Fruit fly (Drosophila melanogaster) whole organism, embryonic: ENCODE data around the gene Zdhhc8.

Experiments used
- Ada2b ChIP-seq: fragments of 200-800 bp; sonication (Bioruptor generic); IDR thresholded peaks from 2 replicates; pipeline ENCODE4 v1.3.6; 2022; ENCODE audit warnings: missing biosample characterization, missing genetic modification characterization
- Bdp1 ChIP-seq: fragments of 200-800 bp; sonication (Bioruptor generic); optimal IDR thresholded peaks from 3 replicates; lab custom pipeline; 2016; ENCODE audit warnings: missing biosample characterization, missing genetic modification characterization
- C15 ChIP-seq: fragments of 200-800 bp; sonication (Bioruptor generic); IDR thresholded peaks from 3 replicates; pipeline ENCODE4 v1.3.6; 2022; ENCODE audit warnings: missing biosample characterization, missing genetic modification characterization
- CG10431 ChIP-seq: fragments of 200-800 bp; sonication (Bioruptor generic); optimal IDR thresholded peaks from 3 replicates; lab custom pipeline; 2018; ENCODE audit warnings: missing biosample characterization, mild to moderate bottlenecking, missing genetic modification characterization
- CG11560 ChIP-seq: fragments of 200-800 bp; sonication (Bioruptor generic); IDR thresholded peaks from 3 replicates; pipeline ENCODE4 v1.3.6; 2022; ENCODE audit warnings: missing biosample characterization, missing genetic modification characterization
- CG11696 ChIP-seq: fragments of 200-800 bp; sonication (Bioruptor generic); IDR thresholded peaks from 2 replicates; pipeline ENCODE4 v1.3.6; 2022; ENCODE audit warnings: missing biosample characterization, missing genetic modification characterization
- CG13894 ChIP-seq: fragments of 200-800 bp; sonication (Bioruptor generic); optimal IDR thresholded peaks from 3 replicates; lab custom pipeline; 2018; ENCODE audit warnings: missing biosample characterization, mild to moderate bottlenecking, missing genetic modification characterization, moderate library complexity
- CG14860 ChIP-seq: fragments of 200-800 bp; sonication (Bioruptor generic); IDR thresholded peaks from 3 replicates; pipeline ENCODE4 v1.3.6; 2022; ENCODE audit warnings: missing biosample characterization, missing genetic modification characterization; ENCODE audit not compliant: partially characterized antibody
- CG15073 ChIP-seq: fragments of 200-800 bp; sonication (Bioruptor generic); optimal IDR thresholded peaks from 2 replicates; lab custom pipeline; 2016; ENCODE audit warnings: missing biosample characterization, missing genetic modification characterization
- CG1603 ChIP-seq: fragments of 200-800 bp; sonication (Bioruptor generic); optimal IDR thresholded peaks from 2 replicates; lab custom pipeline; 2019; ENCODE audit warnings: missing biosample characterization, mild to moderate bottlenecking, missing genetic modification characterization, moderate library complexity
- CG16815 ChIP-seq: fragments of 200-800 bp; sonication (Bioruptor generic); optimal IDR thresholded peaks from 3 replicates; lab custom pipeline; 2017; ENCODE audit warnings: missing biosample characterization, mild to moderate bottlenecking, missing genetic modification characterization
- CG17568 ChIP-seq: fragments of 200-800 bp; sonication (Bioruptor generic); optimal IDR thresholded peaks from 2 replicates; lab custom pipeline; 2018; ENCODE audit warnings: missing biosample characterization, mild to moderate bottlenecking, missing genetic modification characterization, moderate library complexity
- CG1792 ChIP-seq: fragments of 200-800 bp; sonication (Bioruptor generic); optimal IDR thresholded peaks from 2 replicates; lab custom pipeline; 2016; ENCODE audit warnings: missing biosample characterization, missing genetic modification characterization
- CG2116 ChIP-seq: fragments of 200-800 bp; sonication (Bioruptor generic); optimal IDR thresholded peaks from 3 replicates; lab custom pipeline; 2018; ENCODE audit warnings: missing biosample characterization, mild to moderate bottlenecking, missing genetic modification characterization
- CG2199 ChIP-seq: fragments of 200-800 bp; sonication (Bioruptor generic); IDR thresholded peaks from 3 replicates; pipeline ENCODE4 v1.3.6; 2022; ENCODE audit warnings: missing biosample characterization, missing genetic modification characterization
- CG30403 ChIP-seq: fragments of 200-800 bp; sonication (Bioruptor generic); optimal IDR thresholded peaks from 3 replicates; lab custom pipeline; 2016; ENCODE audit warnings: missing biosample characterization, missing genetic modification characterization
- CG33557 ChIP-seq: fragments of 200-800 bp; sonication (Bioruptor generic); optimal IDR thresholded peaks from 2 replicates; lab custom pipeline; 2019; ENCODE audit warnings: missing biosample characterization, mild to moderate bottlenecking, missing genetic modification characterization, moderate library complexity
- CG4617 ChIP-seq: fragments of 200-800 bp; sonication (Bioruptor generic); optimal IDR thresholded peaks from 3 replicates; lab custom pipeline; 2016; ENCODE audit warnings: missing biosample characterization, missing genetic modification characterization, borderline replicate concordance
- CG5953 ChIP-seq: fragments of 200-800 bp; sonication (Bioruptor generic); IDR thresholded peaks from 2 replicates; pipeline ENCODE4 v1.3.6; 2022; ENCODE audit warnings: missing biosample characterization, missing genetic modification characterization
- CG6765 ChIP-seq: fragments of 200-800 bp; sonication (Bioruptor generic); optimal IDR thresholded peaks from 3 replicates; lab custom pipeline; 2017; ENCODE audit warnings: missing biosample characterization, mild to moderate bottlenecking, missing genetic modification characterization
- CG7786 ChIP-seq: fragments of 200-800 bp; sonication (Bioruptor generic); optimal IDR thresholded peaks from 2 replicates; lab custom pipeline; 2016; ENCODE audit warnings: missing biosample characterization, missing genetic modification characterization
- CG7839 ChIP-seq: fragments of 200-800 bp; sonication (Bioruptor generic); optimal IDR thresholded peaks from 3 replicates; lab custom pipeline; 2018; ENCODE audit warnings: missing biosample characterization, mild to moderate bottlenecking, missing genetic modification characterization, moderate library complexity
- CG9437 ChIP-seq: fragments of 200-800 bp; sonication (Bioruptor generic); optimal IDR thresholded peaks from 2 replicates; lab custom pipeline; 2018; ENCODE audit warnings: missing biosample characterization, mild to moderate bottlenecking, missing genetic modification characterization
- CrebB ChIP-seq: fragments of 200-800 bp; sonication (Bioruptor generic); optimal IDR thresholded peaks from 3 replicates; lab custom pipeline; 2018; ENCODE audit warnings: missing biosample characterization, mild to moderate bottlenecking, missing genetic modification characterization
- Dek ChIP-seq: fragments of 200-800 bp; sonication (Bioruptor generic); optimal IDR thresholded peaks from 3 replicates; lab custom pipeline; 2019; ENCODE audit warnings: missing biosample characterization, mild to moderate bottlenecking, missing genetic modification characterization, moderate library complexity
- Dp ChIP-seq: fragments of 200-800 bp; sonication (Bioruptor generic); optimal IDR thresholded peaks from 2 replicates; lab custom pipeline; 2018; ENCODE audit warnings: missing biosample characterization, mild to moderate bottlenecking, missing genetic modification characterization, moderate library complexity
- Hmx ChIP-seq: fragments of 200-800 bp; sonication (Bioruptor generic); optimal IDR thresholded peaks from 2 replicates; lab custom pipeline; 2016; ENCODE audit warnings: missing biosample characterization, missing genetic modification characterization
- Jarid2 ChIP-seq: fragments of 200-800 bp; sonication (Bioruptor generic); optimal IDR thresholded peaks from 3 replicates; lab custom pipeline; 2017; ENCODE audit warnings: mild to moderate bottlenecking, missing biosample characterization, missing genetic modification reagents, missing genetic modification characterization
- MTF-1 ChIP-seq: fragments of 200-800 bp; sonication (Bioruptor generic); optimal IDR thresholded peaks from 2 replicates; lab custom pipeline; 2018; ENCODE audit warnings: missing biosample characterization, mild to moderate bottlenecking, missing genetic modification characterization, borderline replicate concordance
- Max ChIP-seq: fragments of 200-800 bp; sonication (Bioruptor generic); optimal IDR thresholded peaks from 2 replicates; lab custom pipeline; 2016; ENCODE audit warnings: missing biosample characterization, mild to moderate bottlenecking, missing genetic modification characterization
- Meics ChIP-seq: fragments of 200-800 bp; sonication (Bioruptor generic); optimal IDR thresholded peaks from 2 replicates; lab custom pipeline; 2017; ENCODE audit warnings: missing biosample characterization, mild to moderate bottlenecking, missing genetic modification characterization
- Opbp ChIP-seq: fragments of 200-800 bp; sonication (Bioruptor generic); IDR thresholded peaks from 3 replicates; pipeline ENCODE4 v1.3.6; 2022; ENCODE audit warnings: missing biosample characterization, missing genetic modification characterization; ENCODE audit not compliant: partially characterized antibody
- Ptx1 ChIP-seq: fragments of 200-800 bp; sonication (Bioruptor generic); IDR thresholded peaks from 2 replicates; pipeline ENCODE4 v1.3.6; 2022; ENCODE audit warnings: missing biosample characterization, missing genetic modification characterization
- chif ChIP-seq, 2 experiments: fragments of 200-800 bp; sonication (Bioruptor generic); optimal IDR thresholded peaks; 3 replicates each; lab custom pipeline; 2016; ENCODE audit warnings: missing biosample characterization in 2 of 2, missing genetic modification characterization in 2 of 2
- chm ChIP-seq: fragments of 200-800 bp; sonication (Bioruptor generic); IDR thresholded peaks from 2 replicates; pipeline ENCODE4 v1.3.6; 2022; ENCODE audit warnings: missing biosample characterization, missing genetic modification characterization
- ems ChIP-seq: fragments of 200-800 bp; sonication (Bioruptor generic); optimal IDR thresholded peaks from 3 replicates; lab custom pipeline; 2016; ENCODE audit warnings: missing biosample characterization, missing genetic modification characterization
- exex ChIP-seq: fragments of 200-800 bp; sonication (Bioruptor generic); optimal IDR thresholded peaks from 4 replicates; lab custom pipeline; 2018; ENCODE audit warnings: missing biosample characterization, mild to moderate bottlenecking, missing genetic modification characterization, moderate library complexity
- gce ChIP-seq: fragments of 200-800 bp; sonication (Bioruptor generic); IDR thresholded peaks from 3 replicates; pipeline ENCODE4 v1.3.6; 2022; ENCODE audit warnings: missing biosample characterization, missing genetic modification characterization
- grau ChIP-seq: fragments of 200-800 bp; optimal IDR thresholded peaks from 3 replicates; lab custom pipeline; 2019; ENCODE audit warnings: missing biosample characterization, mild to moderate bottlenecking, missing genetic modification characterization, moderate library complexity
- klu ChIP-seq: fragments of 200-800 bp; sonication (Bioruptor generic); IDR thresholded peaks from 2 replicates; pipeline ENCODE4 v1.3.6; 2022; ENCODE audit warnings: missing biosample characterization, missing genetic modification characterization
- knrl ChIP-seq: fragments of 200-800 bp; sonication (Bioruptor generic); IDR thresholded peaks from 3 replicates; pipeline ENCODE4 v1.3.6; 2022; ENCODE audit warnings: missing biosample characterization, missing genetic modification characterization; ENCODE audit not compliant: partially characterized antibody
- lbe ChIP-seq: fragments of 200-800 bp; sonication (Bioruptor generic); optimal IDR thresholded peaks from 2 replicates; lab custom pipeline; 2016; ENCODE audit warnings: missing biosample characterization, mild to moderate bottlenecking, missing genetic modification characterization
- odd ChIP-seq: fragments of 200-800 bp; sonication (Bioruptor generic); optimal IDR thresholded peaks from 2 replicates; lab custom pipeline; 2017; ENCODE audit warnings: missing biosample characterization, mild to moderate bottlenecking, missing genetic modification characterization
- rib ChIP-seq: fragments of 200-800 bp; sonication (Bioruptor generic); IDR thresholded peaks from 2 replicates; pipeline ENCODE4 v1.3.6; 2022; ENCODE audit warnings: missing biosample characterization, missing genetic modification characterization
- sd ChIP-seq: fragments of 200-800 bp; sonication (Bioruptor generic); optimal IDR thresholded peaks from 3 replicates; lab custom pipeline; 2018; ENCODE audit warnings: missing biosample characterization, mild to moderate bottlenecking, missing genetic modification characterization, moderate library complexity
- sisA ChIP-seq: fragments of 200-800 bp; sonication (Bioruptor generic); IDR thresholded peaks from 2 replicates; pipeline ENCODE4 v1.3.6; 2022; ENCODE audit warnings: missing biosample characterization, missing genetic modification characterization
- toy ChIP-seq: fragments of 200-800 bp; sonication (Bioruptor generic); IDR thresholded peaks from 2 replicates; pipeline ENCODE4 v1.3.6; 2022; ENCODE audit warnings: missing biosample characterization, missing genetic modification characterization
- ttk ChIP-seq: fragments of 200-800 bp; sonication (Bioruptor generic); IDR thresholded peaks from 2 replicates; pipeline ENCODE4 v2.1.2; 2022; ENCODE audit warnings: missing biosample characterization, missing genetic modification characterization
- vvl ChIP-seq: fragments of 200-800 bp; sonication (Bioruptor generic); IDR thresholded peaks from 2 replicates; pipeline ENCODE4 v1.3.6; 2022; ENCODE audit warnings: missing biosample characterization, missing genetic modification characterization

Gene Zdhhc8

DNA sequence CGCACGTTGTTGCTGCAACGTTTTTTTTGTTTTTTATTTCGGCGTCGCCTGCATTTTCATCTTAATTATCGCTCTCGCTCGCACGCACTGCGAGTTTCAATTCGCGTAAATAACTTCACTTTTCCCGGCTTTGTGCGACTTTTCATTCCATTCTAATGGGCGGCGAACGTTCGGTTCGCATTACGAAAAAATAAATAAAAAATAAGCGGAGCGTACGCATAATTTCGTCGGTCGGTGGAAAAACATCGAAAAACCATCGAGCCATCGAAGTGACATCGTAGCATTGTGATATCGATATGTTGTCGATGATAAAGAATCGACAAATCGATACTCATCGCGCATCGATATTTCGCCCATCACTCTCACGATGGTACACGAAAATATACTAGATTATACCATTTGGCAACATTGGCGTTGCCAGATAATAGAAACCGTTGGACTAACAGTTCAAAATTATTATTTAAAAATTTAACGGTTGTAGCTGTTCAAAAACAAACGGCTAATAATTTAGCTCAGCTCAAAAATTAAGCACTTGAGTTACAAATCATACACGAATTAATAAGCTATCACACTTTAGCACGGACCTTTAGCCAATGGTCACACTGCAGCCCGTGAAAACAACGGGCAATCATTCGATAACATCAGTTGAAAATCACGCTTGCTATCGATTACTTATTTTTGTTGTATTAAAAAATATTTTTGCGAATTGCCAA is at the start of gene Zdhhc8, which contains the start of gene BCL7-like (continued):
- TF ChIP-seq knrl (GFP tag; lab: Robert Waterston, UW), result peak; percentile 98
- peak; percentile 59 for TF ChIP-seq Jarid2
- peak; percentile 3 for TF ChIP-seq CG4617
- no peak for TF ChIP-seq CrebB (tag; lab: Kevin White, UChicago)
- TF ChIP-seq ems (GFP tag; lab: Kevin White, UChicago), result peak; percentile 5
- TF ChIP-seq CG33557, result no peak
- peak; percentile 59; the same call in 1 of the 2 replicates for TF ChIP-seq Ptx1
- no peak for TF ChIP-seq ttk (GFP tag; lab: Robert Waterston, UW)
- TF ChIP-seq CG13894, result peak; percentile 11
- no peak for TF ChIP-seq MTF-1 (GFP tag; lab: Kevin White, UChicago)
- peak; percentile 98 for TF ChIP-seq CG14860 (GFP tag; lab: Robert Waterston, UW)
- TF ChIP-seq Max (GFP tag; lab: Kevin White, UChicago), result no peak
- no peak for TF ChIP-seq CG17568 (GFP tag; lab: Kevin White, UChicago)
- peak; percentile 98 for TF ChIP-seq Opbp
- TF ChIP-seq Hmx (GFP tag; lab: Kevin White, UChicago), result no peak
- TF ChIP-seq odd (GFP tag; lab: Kevin White, UChicago), result no peak
- no peak for TF ChIP-seq CG6765 (GFP tag; lab: Kevin White, UChicago)
- TF ChIP-seq klu, result no peak
- TF ChIP-seq CG15073 (GFP tag; lab: Kevin White, UChicago), result no peak
- no peak for TF ChIP-seq CG1603 (tag; lab: Kevin White, UChicago)
- TF ChIP-seq lbe (GFP tag; lab: Kevin White, UChicago), result peak; percentile 12
- peak; percentile 28 for TF ChIP-seq Bdp1 (GFP tag; lab: Kevin White, UChicago)
- TF ChIP-seq gce (GFP tag; lab: Robert Waterston, UW), result no peak
- no peak for TF ChIP-seq CG10431
- TF ChIP-seq chm (GFP tag; lab: Robert Waterston, UW), result no peak
- peak; percentile 87 for TF ChIP-seq CG2116 (GFP tag; lab: Kevin White, UChicago)
- no peak for TF ChIP-seq sd
- no peak for TF ChIP-seq CG16815
- TF ChIP-seq CG7839 (tag; lab: Kevin White, UChicago), result peak; percentile 28
- TF ChIP-seq CG2199 (GFP tag; lab: Robert Waterston, UW), result no peak
- TF ChIP-seq Meics (GFP tag; lab: Kevin White, UChicago), result no peak
- TF ChIP-seq grau, result peak; percentile 43
- no peak for TF ChIP-seq exex (tag; lab: Kevin White, UChicago)
- TF ChIP-seq CG9437 (GFP tag; lab: Kevin White, UChicago), result peak; percentile 2
- peak; percentile 9 for TF ChIP-seq Dek (tag; lab: Kevin White, UChicago)
- no peak for TF ChIP-seq vvl (GFP tag; lab: Robert Waterston, UW)
- no peak for TF ChIP-seq toy (GFP tag; lab: Robert Waterston, UW)
- TF ChIP-seq CG1792 (GFP tag; lab: Kevin White, UChicago), result no peak
- TF ChIP-seq CG5953 (GFP tag; lab: Robert Waterston, UW), result no peak
- TF ChIP-seq rib, result no peak
- peak; percentile 46; the same call in 1 of the 2 replicates for TF ChIP-seq sisA (GFP tag; lab: Robert Waterston, UW)
- TF ChIP-seq CG7786 (GFP tag; lab: Kevin White, UChicago), result peak; percentile 17
- TF ChIP-seq chif (GFP tag; optimal IDR thresholded peaks at IDR 0.05; lab: Kevin White, UChicago), result peak; percentile 6 to 27
- 0 out of 2 replicates have a peak, but pooled peaks have one; percentile 19 for TF ChIP-seq Ada2b
- TF ChIP-seq CG11560 (tag; lab: Robert Waterston, UW), result peak; percentile 97
- peak; percentile 51 for TF ChIP-seq Dp
- no peak for TF ChIP-seq CG11696 (GFP tag; lab: Robert Waterston, UW)
- TF ChIP-seq C15 (GFP tag; lab: Robert Waterston, UW), result no peak
- peak; percentile 56 for TF ChIP-seq CG30403 (GFP tag; lab: Kevin White, UChicago)
